Worm (Caenorhabditis elegans) whole organism, mixed stage, embryonic: Measurements from ENCODE around the gene clec-252.

ENCODE experiments used
- bed-3 ChIP-seq: fragments of 200-800 bp; sonication (Bioruptor generic); optimal IDR thresholded peaks from 3 replicates; lab custom pipeline; 2018; ENCODE audit warnings: mild to moderate bottlenecking, missing genetic modification characterization, moderate library complexity, missing compliant biosample characterization
- ceh-39 ChIP-seq: fragments of 150-350 bp; optimal IDR thresholded peaks from 2 replicates; lab custom pipeline; 2014; ENCODE audit warnings: missing biosample characterization, missing genetic modification characterization
- ceh-43 ChIP-seq: fragments of 200-800 bp; sonication (Bioruptor generic); optimal IDR thresholded peaks from 2 replicates; lab custom pipeline; 2018; ENCODE audit warnings: mild to moderate bottlenecking, missing genetic modification characterization, moderate library complexity, missing compliant biosample characterization
- ceh-83 ChIP-seq: fragments of 200-800 bp; sonication (Bioruptor generic); optimal IDR thresholded peaks from 2 replicates; lab custom pipeline; 2018; ENCODE audit warnings: mild to moderate bottlenecking, missing genetic modification characterization, missing compliant biosample characterization
- ces-1 ChIP-seq: fragments of 150-350 bp; optimal IDR thresholded peaks from 2 replicates; lab custom pipeline; 2014; ENCODE audit warnings: missing biosample characterization, missing genetic modification reagents, missing genetic modification characterization
- cnd-1 ChIP-seq: fragments of 200-800 bp; sonication (Bioruptor generic); optimal IDR thresholded peaks from 2 replicates; lab custom pipeline; 2018; ENCODE audit warnings: mild to moderate bottlenecking, missing genetic modification characterization, missing compliant biosample characterization
- elt-1 ChIP-seq: sonication (generic microtip); optimal IDR thresholded peaks from 2 replicates; lab custom pipeline; 2017; ENCODE audit warnings: missing genetic modification characterization, mild to moderate bottlenecking, missing compliant biosample characterization, antibody characterized with exemption, moderate library complexity, borderline replicate concordance; ENCODE audit not compliant: insufficient read depth
- elt-3 ChIP-seq: fragments of 150-350 bp; optimal IDR thresholded peaks from 2 replicates; lab custom pipeline; 2014; ENCODE audit warnings: missing biosample characterization, missing genetic modification characterization
- flh-1 ChIP-seq: fragments of 200-800 bp; sonication (Bioruptor generic); optimal IDR thresholded peaks from 2 replicates; lab custom pipeline; 2018; ENCODE audit warnings: mild to moderate bottlenecking, missing genetic modification characterization, moderate library complexity, missing compliant biosample characterization
- ham-2 ChIP-seq: fragments of 200-800 bp; sonication (Bioruptor generic); optimal IDR thresholded peaks from 2 replicates; lab custom pipeline; 2018; ENCODE audit warnings: mild to moderate bottlenecking, missing genetic modification characterization, missing compliant biosample characterization
- hlh-1 ChIP-seq: fragments of 150-350 bp; optimal IDR thresholded peaks from 2 replicates; lab custom pipeline; 2014; ENCODE audit warnings: missing biosample characterization, missing genetic modification reagents, missing genetic modification characterization
- lin-13 ChIP-seq: fragments of 150-350 bp; optimal IDR thresholded peaks from 2 replicates; lab custom pipeline; 2014; ENCODE audit warnings: missing biosample characterization, missing genetic modification characterization
- lin-32 ChIP-seq: fragments of 200-800 bp; sonication (Bioruptor generic); optimal IDR thresholded peaks from 2 replicates; lab custom pipeline; 2018; ENCODE audit warnings: mild to moderate bottlenecking, missing genetic modification characterization, missing compliant biosample characterization
- lsy-2 ChIP-seq: fragments of 150-350 bp; optimal IDR thresholded peaks from 2 replicates; lab custom pipeline; 2014; ENCODE audit warnings: missing biosample characterization, missing genetic modification characterization
- mab-5 ChIP-seq: fragments of 150-350 bp; optimal IDR thresholded peaks from 2 replicates; lab custom pipeline; 2014; ENCODE audit warnings: missing biosample characterization, missing genetic modification characterization
- mep-1 ChIP-seq: fragments of 150-350 bp; optimal IDR thresholded peaks from 2 replicates; lab custom pipeline; 2017; ENCODE audit warnings: missing biosample characterization, missing genetic modification reagents, missing genetic modification characterization, inconsistent platforms
- mls-2 ChIP-seq: sonication (generic microtip); optimal IDR thresholded peaks from 2 replicates; lab custom pipeline; 2016; ENCODE audit warnings: mild to moderate bottlenecking, missing genetic modification characterization, moderate library complexity, missing compliant biosample characterization
- nhr-2 ChIP-seq: fragments of 150-350 bp; optimal IDR thresholded peaks from 2 replicates; lab custom pipeline; 2014; ENCODE audit warnings: missing biosample characterization, missing genetic modification characterization
- nhr-237 ChIP-seq: fragments of 150-350 bp; optimal IDR thresholded peaks from 2 replicates; lab custom pipeline; 2014; ENCODE audit warnings: missing biosample characterization, missing genetic modification characterization
- nhr-28 ChIP-seq: fragments of 150-350 bp; optimal IDR thresholded peaks from 2 replicates; lab custom pipeline; 2014; ENCODE audit warnings: missing biosample characterization, missing genetic modification characterization
- nhr-76 ChIP-seq: sonication (generic microtip); optimal IDR thresholded peaks from 2 replicates; lab custom pipeline; 2017; ENCODE audit warnings: missing biosample characterization, missing genetic modification characterization
- pha-4 ChIP-seq: fragments of 150-350 bp; optimal IDR thresholded peaks from 2 replicates; lab custom pipeline; 2018; ENCODE audit warnings: missing biosample characterization, missing genetic modification reagents, missing genetic modification characterization
- sem-2 ChIP-seq: fragments of 200-800 bp; sonication (Bioruptor generic); optimal IDR thresholded peaks from 2 replicates; lab custom pipeline; 2018; ENCODE audit warnings: mild to moderate bottlenecking, missing genetic modification characterization, missing compliant biosample characterization
- snpc-4 ChIP-seq: fragments of 150-350 bp; optimal IDR thresholded peaks from 2 replicates; lab custom pipeline; 2014; ENCODE audit warnings: missing biosample characterization, missing genetic modification characterization
- sptf-1 ChIP-seq: sonication (generic microtip); optimal IDR thresholded peaks from 2 replicates; lab custom pipeline; 2017; ENCODE audit warnings: mild to moderate bottlenecking, missing genetic modification characterization, moderate library complexity, missing compliant biosample characterization
- tbx-8 ChIP-seq: fragments of 200-800 bp; sonication (Bioruptor generic); optimal IDR thresholded peaks from 2 replicates; lab custom pipeline; 2018; ENCODE audit warnings: mild to moderate bottlenecking, missing genetic modification characterization, moderate library complexity, missing compliant biosample characterization
- unc-39 ChIP-seq: fragments of 150-350 bp; optimal IDR thresholded peaks from 2 replicates; lab custom pipeline; 2014; ENCODE audit warnings: missing biosample characterization, missing genetic modification characterization
- unc-62 ChIP-seq: fragments of 150-350 bp; optimal IDR thresholded peaks from 2 replicates; lab custom pipeline; 2014; ENCODE audit warnings: missing biosample characterization, missing genetic modification reagents, missing genetic modification characterization
- zip-8 ChIP-seq: fragments of 150-350 bp; optimal IDR thresholded peaks from 2 replicates; lab custom pipeline; 2014; ENCODE audit warnings: missing biosample characterization, missing genetic modification characterization
- ztf-11 ChIP-seq: fragments of 150-350 bp; optimal IDR thresholded peaks from 2 replicates; lab custom pipeline; 2014; ENCODE audit warnings: missing biosample characterization, missing genetic modification characterization

The clec-252 gene

DNA sequence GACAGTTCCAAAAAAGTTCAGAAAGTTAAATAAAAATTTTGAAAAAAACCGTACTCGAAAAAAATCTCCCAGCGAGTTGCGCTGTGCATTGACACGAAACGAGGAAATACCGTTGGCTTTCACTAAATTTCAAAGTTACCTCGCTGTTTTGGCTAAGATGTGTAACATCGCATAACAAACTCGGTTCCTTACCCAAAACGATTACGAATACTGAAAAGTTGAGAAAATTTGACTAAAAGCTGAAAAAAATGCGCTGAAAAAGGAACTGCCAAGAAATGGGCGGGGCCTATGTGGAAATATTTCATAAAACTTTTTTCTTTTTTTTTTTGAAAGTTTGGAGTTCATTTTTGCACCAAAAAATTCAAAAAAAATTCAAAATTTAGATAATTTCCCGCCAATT lies 29.2 kb downstream of the clec-252 start:
- TF ChIP-seq ceh-43 (GFP tag; lab: Kevin White, UChicago) (no peak), bed-3 (GFP tag; lab: Kevin White, UChicago) (no peak), tbx-8 (GFP tag; lab: Kevin White, UChicago) (no peak), ham-2 (no peak), lin-13 (tag; lab: Kevin White, UChicago) (no peak), lsy-2 (tag; lab: Kevin White, UChicago) (no peak), ceh-83 (GFP tag; lab: Kevin White, UChicago) (no peak), ces-1 (GFP tag; lab: Kevin White, UChicago) (no peak), elt-1 (tag; lab: Kevin White, UChicago) (no peak), nhr-237 (no peak), nhr-28 (tag; lab: Kevin White, UChicago) (no peak), nhr-2 (tag; lab: Kevin White, UChicago) (no peak), sptf-1 (tag; lab: Kevin White, UChicago) (no peak), flh-1 (GFP tag; lab: Kevin White, UChicago) (no peak), sem-2 (GFP tag; lab: Kevin White, UChicago) (no peak), unc-39 (no peak)

DNA sequence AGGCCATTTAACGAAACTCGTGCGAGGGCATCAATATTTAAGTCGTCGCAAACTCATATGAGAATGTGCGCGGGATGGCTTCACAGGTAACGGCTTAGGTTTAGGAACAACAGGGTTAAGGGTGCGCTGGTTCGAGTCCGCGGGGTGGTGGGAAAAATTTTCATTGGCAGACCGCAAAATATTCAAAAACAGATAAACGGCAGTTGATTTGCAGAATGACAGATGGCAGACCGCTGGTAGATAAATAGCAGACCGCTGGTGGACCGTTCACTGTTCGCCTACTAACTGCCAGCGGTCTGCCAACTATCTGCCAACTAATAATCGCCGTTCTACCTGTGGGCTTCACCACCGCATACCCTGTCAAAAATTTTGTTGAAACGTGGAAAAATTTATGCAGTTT lies 36.5 kb downstream of the clec-252 start:
- peak; percentile 34 for TF ChIP-seq ceh-83 (GFP tag; lab: Kevin White, UChicago)
- no peak for TF ChIP-seq ces-1 (GFP tag; lab: Kevin White, UChicago)
- peak; percentile 36 for TF ChIP-seq cnd-1 (tag; lab: Kevin White, UChicago)
- no peak for TF ChIP-seq elt-1 (tag; lab: Kevin White, UChicago)
- TF ChIP-seq unc-39, result peak; percentile 46

DNA sequence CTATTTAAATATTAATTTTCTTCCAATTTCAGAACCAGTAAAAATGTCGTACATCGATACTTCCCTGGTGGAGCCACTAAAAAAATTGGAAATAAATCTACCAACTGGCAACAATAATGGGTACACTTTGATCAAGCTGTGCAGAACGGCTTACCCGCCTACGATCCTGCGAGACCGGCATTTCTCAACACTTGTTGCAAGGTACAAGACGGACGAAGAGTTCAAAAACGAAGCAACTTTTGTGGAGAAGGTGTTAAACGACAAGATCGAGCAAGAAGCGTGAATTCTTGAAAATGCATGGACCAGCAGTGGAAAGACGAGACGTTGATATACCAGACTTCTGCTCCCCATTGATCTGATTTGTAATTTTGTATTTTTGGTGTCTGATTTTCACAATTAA lies 37.3 kb downstream of the clec-252 start:
- TF ChIP-seq sptf-1 (tag; lab: Kevin White, UChicago) (no peak), hlh-1 (tag; lab: Kevin White, UChicago) (no peak), ceh-39 (tag; lab: Kevin White, UChicago) (no peak), mls-2 (no peak), nhr-28 (tag; lab: Kevin White, UChicago) (no peak), flh-1 (GFP tag; lab: Kevin White, UChicago) (no peak), unc-62 (no peak), cnd-1 (tag; lab: Kevin White, UChicago) (no peak), zip-8 (tag; lab: Kevin White, UChicago) (no peak), elt-3 (tag; lab: Kevin White, UChicago) (no peak), snpc-4 (tag; lab: Kevin White, UChicago) (no peak), mep-1 (tag; lab: Kevin White, UChicago) (no peak), lin-32 (GFP tag; lab: Kevin White, UChicago) (no peak)
- TF ChIP-seq, all 35 proteins: peak for 0

DNA sequence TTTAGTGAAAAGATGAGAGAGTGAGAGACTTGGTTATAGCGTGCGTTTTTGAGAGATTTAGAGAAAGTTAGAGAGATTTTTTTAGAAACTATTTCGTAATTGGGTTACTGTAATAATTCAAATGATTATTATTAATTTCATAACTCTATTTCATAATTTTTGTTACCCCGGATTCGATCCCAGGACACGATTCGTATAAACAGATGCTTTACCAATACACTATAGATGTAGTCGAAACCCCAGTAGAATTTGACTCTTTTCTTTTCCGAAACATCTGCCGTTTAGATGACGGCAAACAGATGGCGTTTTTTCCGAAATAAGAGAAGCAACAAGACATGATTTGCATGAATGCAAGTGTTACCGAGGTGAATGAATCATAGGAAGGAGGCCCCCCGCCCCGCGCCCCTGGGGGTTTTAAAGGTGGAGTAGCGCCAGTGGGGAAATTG lies 38.6 kb downstream of the clec-252 start:
- no peak for TF ChIP-seq ham-2
- no peak for TF ChIP-seq snpc-4 (tag; lab: Kevin White, UChicago)
- TF ChIP-seq sptf-1 (tag; lab: Kevin White, UChicago), result no peak
- TF ChIP-seq elt-1 (tag; lab: Kevin White, UChicago), result no peak
- no peak for TF ChIP-seq bed-3 (GFP tag; lab: Kevin White, UChicago)
- no peak for TF ChIP-seq mab-5 (tag; lab: Kevin White, UChicago)
- TF ChIP-seq ces-1 (GFP tag; lab: Kevin White, UChicago), result peak; percentile 50
- no peak for TF ChIP-seq pha-4 (tag; lab: Kevin White, UChicago)
- TF ChIP-seq lin-32 (GFP tag; lab: Kevin White, UChicago), result peak; percentile 88
- TF ChIP-seq nhr-28 (tag; lab: Kevin White, UChicago), result no peak
- no peak for TF ChIP-seq ztf-11 (tag; lab: Kevin White, UChicago)
- TF ChIP-seq unc-39, result peak; percentile 84
- TF ChIP-seq lin-13 (tag; lab: Kevin White, UChicago), result no peak
- TF ChIP-seq lsy-2 (tag; lab: Kevin White, UChicago), result peak; percentile 86
- TF ChIP-seq zip-8 (tag; lab: Kevin White, UChicago), result no peak
- TF ChIP-seq nhr-76 (tag; lab: Kevin White, UChicago), result no peak
- TF ChIP-seq cnd-1 (tag; lab: Kevin White, UChicago), result peak; percentile 69
